Worm (Caenorhabditis elegans): ENCODE data around the gene srxa-16.

Gene srxa-16

ce11 chrV:16121451-16121850, 7.3 kb upstream of the srxa-16 start:
- TF ChIP-seq npax-4 (tag; optimal IDR thresholded peaks at IDR 0.05), result no peak
- TF ChIP-seq elt-4 (tag; optimal IDR thresholded peaks at IDR 0.05), result no peak
- no peak for TF ChIP-seq fkh-10 (GFP tag; optimal IDR thresholded peaks at IDR 0.05)
- no peak for TF ChIP-seq unc-55 (GFP tag; optimal IDR thresholded peaks at IDR 0.05)
- TF ChIP-seq hlh-13 (GFP tag; optimal IDR thresholded peaks at IDR 0.05), result no peak
- TF ChIP-seq ceh-9 (tag; optimal IDR thresholded peaks at IDR 0.05), result no peak
- TF ChIP-seq C08G9.2 (tag; optimal IDR thresholded peaks at IDR 0.05), result no peak

- TF ChIP-seq hlh-15 (tag; optimal IDR thresholded peaks at IDR 0.05), result no peak
- no peak for TF ChIP-seq pax-1 (tag; optimal IDR thresholded peaks at IDR 0.05)
- TF ChIP-seq pha-4 (tag; optimal IDR thresholded peaks at IDR 0.05), result no peak
- TF ChIP-seq elt-2 (tag; optimal IDR thresholded peaks at IDR 0.05), result no peak
- no peak for TF ChIP-seq syd-9 (tag; optimal IDR thresholded peaks at IDR 0.05)
- no peak for TF ChIP-seq nhr-232 (tag; optimal IDR thresholded peaks at IDR 0.05)
- no peak for TF ChIP-seq fkh-10 (GFP tag; optimal IDR thresholded peaks at IDR 0.05)
- TF ChIP-seq tbx-7 (tag; optimal IDR thresholded peaks at IDR 0.05), result no peak
Observed at ce11 chrV:16120922-16121321, 6.8 kb upstream of the srxa-16 start, which contains the start of gene skr-3. skr-3 (plus strand) TSS chrV:16121084.

- TF ChIP-seq zip-5 (tag; optimal IDR thresholded peaks at IDR 0.05) (no peak), hlh-8 (tag; optimal IDR thresholded peaks at IDR 0.05) (no peak), fkh-6 (tag; optimal IDR thresholded peaks at IDR 0.05) (no peak), ceh-45 (GFP tag; IDR thresholded peaks at IDR 0.05) (no peak), elt-2 (tag; optimal IDR thresholded peaks at IDR 0.05) (no peak), ztf-16 (tag; optimal IDR thresholded peaks at IDR 0.05) (no peak), tbx-7 (tag; optimal IDR thresholded peaks at IDR 0.05) (no peak), nhr-232 (tag; optimal IDR thresholded peaks at IDR 0.05) (no peak), hlh-13 (GFP tag; optimal IDR thresholded peaks at IDR 0.05) (no peak), mec-3 (tag; optimal IDR thresholded peaks at IDR 0.05; ENCODE audit: borderline replicate concordance) (no peak), lim-6 (tag; optimal IDR thresholded peaks at IDR 0.05) (no peak), syd-9 (tag; optimal IDR thresholded peaks at IDR 0.05) (no peak), ahr-1 (tag; optimal IDR thresholded peaks at IDR 0.05) (no peak)
Observed at ce11 chrV:16120499-16120898, 6.4 kb upstream of the srxa-16 start.

ce11 chrV:16118601-16119000, 4.5 kb upstream of the srxa-16 start, which contains the start of gene str-103:
str-103 (minus strand) TSS chrV:16118701.
- TF ChIP-seq dmd-4 (tag; optimal IDR thresholded peaks at IDR 0.05; ENCODE audit: borderline replicate concordance) (no peak), gmeb-2 (tag; optimal IDR thresholded peaks at IDR 0.05) (no peak), pax-1 (tag; optimal IDR thresholded peaks at IDR 0.05) (no peak), K02D7.2 (tag; optimal IDR thresholded peaks at IDR 0.05) (no peak), nhr-11 (tag; optimal IDR thresholded peaks at IDR 0.05) (no peak), unc-3 (GFP tag; conservative IDR thresholded peaks at IDR 0.05) (no peak), unc-3 (tag; optimal IDR thresholded peaks at IDR 0.05) (no peak), hlh-13 (GFP tag; optimal IDR thresholded peaks at IDR 0.05) (no peak), ref-2 (tag; optimal IDR thresholded peaks at IDR 0.05) (no peak), mec-3 (tag; optimal IDR thresholded peaks at IDR 0.05; ENCODE audit: borderline replicate concordance) (no peak), tbx-2 (tag; optimal IDR thresholded peaks at IDR 0.05) (no peak), ceh-6 (GFP tag; optimal IDR thresholded peaks at IDR 0.05) (no peak), ceh-18 (tag; optimal IDR thresholded peaks at IDR 0.05) (no peak), ceh-48 (tag; optimal IDR thresholded peaks at IDR 0.05) (no peak), T23F11.4 (GFP tag; optimal IDR thresholded peaks at IDR 0.05) (no peak), nhr-232 (tag; optimal IDR thresholded peaks at IDR 0.05) (no peak), ceh-9 (tag; optimal IDR thresholded peaks at IDR 0.05) (no peak), unc-42 (tag; optimal IDR thresholded peaks at IDR 0.05) (no peak)

- no peak for TF ChIP-seq gmeb-2 (tag; optimal IDR thresholded peaks at IDR 0.05)
- TF ChIP-seq pros-1 (tag; optimal IDR thresholded peaks at IDR 0.05), result no peak
Observed at ce11 chrV:16115381-16115780, 1.2 kb upstream of the srxa-16 start, which contains the start of gene str-25. str-25 (plus strand) TSS chrV:16115681.
